1 fruit fly cellular context compared by ENCODE assay signal in genomic region chr3R:13450338-13450737, dm6.
TF ChIP-seq lines count a peak whose summit lies in the region.

Gene side-IV (plus strand): TSS chr3R:13450590.

TF ChIP-seq in whole organism, embryonic, 481 proteins besides CTCF, POLR2A, EP300 and RAD21 (continued from another document):
- no peak for TF ChIP-seq ham (GFP tag; IDR thresholded peaks at IDR 0.05; lab: Robert Waterston, UW)
- no peak for TF ChIP-seq dan (GFP tag; IDR thresholded peaks at IDR 0.05; lab: Robert Waterston, UW)
- no peak for TF ChIP-seq oc (tag; optimal IDR thresholded peaks at IDR 0.05; lab: Kevin White, UChicago)
- TF ChIP-seq cad (GFP tag; optimal IDR thresholded peaks at IDR 0.05; lab: Kevin White, UChicago), result no peak
- TF ChIP-seq Oaz (GFP tag; IDR thresholded peaks at IDR 0.05; lab: Robert Waterston, UW), result no peak
- no peak for TF ChIP-seq CG17359 (tag; optimal IDR thresholded peaks at IDR 0.05; lab: Kevin White, UChicago)
- no peak for TF ChIP-seq hb (GFP tag; IDR thresholded peaks at IDR 0.05; lab: Robert Waterston, UW; ENCODE audit: partially characterized antibody)
- no peak for TF ChIP-seq Aef1 (GFP tag; IDR thresholded peaks at IDR 0.05; lab: Robert Waterston, UW)
- no peak for TF ChIP-seq bcd (GFP tag; optimal IDR thresholded peaks at IDR 0.05; lab: Kevin White, UChicago)
- no peak for TF ChIP-seq gt (GFP tag; IDR thresholded peaks at IDR 0.05; lab: Robert Waterston, UW)
- peak; percentile 17; the same call in 1 of the 3 replicates for TF ChIP-seq knrl (GFP tag; IDR thresholded peaks at IDR 0.05; lab: Robert Waterston, UW; ENCODE audit: partially characterized antibody)
- TF ChIP-seq CG3163 (GFP tag; optimal IDR thresholded peaks at IDR 0.05; lab: Kevin White, UChicago), result peak; percentile 90
- peak; percentile 24 for TF ChIP-seq scrt (GFP tag; optimal IDR thresholded peaks at IDR 0.05; lab: Kevin White, UChicago)
- TF ChIP-seq toy (GFP tag; IDR thresholded peaks at IDR 0.05; lab: Robert Waterston, UW), result no peak
- TF ChIP-seq Hr78 (GFP tag; optimal IDR thresholded peaks at IDR 0.05; lab: Kevin White, UChicago), result no peak
- TF ChIP-seq CG11695 (GFP tag; IDR thresholded peaks at IDR 0.05; lab: Robert Waterston, UW), result 0 out of 3 replicates have a peak, but pooled peaks have one; percentile 17
- TF ChIP-seq chn (GFP tag; optimal IDR thresholded peaks at IDR 0.05; lab: Kevin White, UChicago), result no peak
- no peak for TF ChIP-seq CG16813 (GFP tag; IDR thresholded peaks at IDR 0.05; lab: Robert Waterston, UW; ENCODE audit: partially characterized antibody)
- no peak for TF ChIP-seq gro (GFP tag; optimal IDR thresholded peaks at IDR 0.05; lab: Kevin White, UChicago)
- TF ChIP-seq gfzf (GFP tag; optimal IDR thresholded peaks at IDR 0.05; lab: Kevin White, UChicago), result no peak
- no peak for TF ChIP-seq D (optimal IDR thresholded peaks at IDR 0.05; lab: Kevin White, UChicago)
- TF ChIP-seq D (GFP tag; optimal IDR thresholded peaks at IDR 0.05; lab: Kevin White, UChicago), result no peak
- TF ChIP-seq CG32767 (GFP tag; IDR thresholded peaks at IDR 0.05; lab: Robert Waterston, UW), result peak; percentile 50
- TF ChIP-seq nerfin-2 (GFP tag; IDR thresholded peaks at IDR 0.05; lab: Robert Waterston, UW; ENCODE audit: partially characterized antibody), result no peak
- no peak for TF ChIP-seq inv (GFP tag; IDR thresholded peaks at IDR 0.05; lab: Robert Waterston, UW; ENCODE audit: partially characterized antibody)
- TF ChIP-seq amos (GFP tag; IDR thresholded peaks at IDR 0.05; lab: Robert Waterston, UW; ENCODE audit: partially characterized antibody), result no peak; the same call in 1 of the 2 replicates
- TF ChIP-seq CG13894 (tag; optimal IDR thresholded peaks at IDR 0.05; lab: Kevin White, UChicago), result peak; percentile 47
- no peak for TF ChIP-seq CG7928 (GFP tag; optimal IDR thresholded peaks at IDR 0.05; lab: Kevin White, UChicago)
- peak; percentile 65; the same call in 2 of the 3 replicates for TF ChIP-seq ci (GFP tag; IDR thresholded peaks at IDR 0.05; lab: Robert Waterston, UW)
- no peak for TF ChIP-seq CkIIα-i1 (GFP tag; IDR thresholded peaks at IDR 0.05; lab: Robert Waterston, UW)
- TF ChIP-seq lab (GFP tag; optimal IDR thresholded peaks at IDR 0.05; lab: Kevin White, UChicago), result peak; percentile 9
- 0 out of 3 replicates have a peak, but pooled peaks have one; percentile 26 for TF ChIP-seq H15 (GFP tag; IDR thresholded peaks at IDR 0.05; lab: Robert Waterston, UW)
- no peak for TF ChIP-seq CG30403 (GFP tag; optimal IDR thresholded peaks at IDR 0.05; lab: Kevin White, UChicago)
- TF ChIP-seq CG43689 (GFP tag; IDR thresholded peaks at IDR 0.05; lab: Robert Waterston, UW), result no peak
- no peak for TF ChIP-seq slou (GFP tag; optimal IDR thresholded peaks at IDR 0.05; lab: Kevin White, UChicago)
- TF ChIP-seq tx (GFP tag; optimal IDR thresholded peaks at IDR 0.05; lab: Kevin White, UChicago), result no peak
- TF ChIP-seq tin (GFP tag; optimal IDR thresholded peaks at IDR 0.05; lab: Kevin White, UChicago), result no peak
- TF ChIP-seq CG17829 (tag; optimal IDR thresholded peaks at IDR 0.05; lab: Kevin White, UChicago), result no peak
- no peak for TF ChIP-seq CG10462 (GFP tag; optimal IDR thresholded peaks at IDR 0.05; lab: Kevin White, UChicago)
- no peak for TF ChIP-seq CG12744 (GFP tag; optimal IDR thresholded peaks at IDR 0.05; lab: Kevin White, UChicago)
- no peak for TF ChIP-seq Nf-YB (GFP tag; optimal IDR thresholded peaks at IDR 0.05; lab: Kevin White, UChicago)
- TF ChIP-seq ems (GFP tag; optimal IDR thresholded peaks at IDR 0.05; lab: Kevin White, UChicago), result no peak
- no peak for TF ChIP-seq CG18011 (GFP tag; optimal IDR thresholded peaks at IDR 0.05; lab: Kevin White, UChicago)
- no peak for TF ChIP-seq CG4328 (GFP tag; optimal IDR thresholded peaks at IDR 0.05; lab: Kevin White, UChicago)
- no peak for TF ChIP-seq lilli (GFP tag; optimal IDR thresholded peaks at IDR 0.05; lab: Kevin White, UChicago)
- no peak for TF ChIP-seq C15 (GFP tag; IDR thresholded peaks at IDR 0.05; lab: Robert Waterston, UW)
- TF ChIP-seq CG17186 (GFP tag; optimal IDR thresholded peaks at IDR 0.05; lab: Kevin White, UChicago), result no peak
- TF ChIP-seq CG8924 (tag; optimal IDR thresholded peaks at IDR 0.05; lab: Kevin White, UChicago), result no peak
- peak; percentile 26; the same call in 1 of the 2 replicates for TF ChIP-seq E2f1 (GFP tag; IDR thresholded peaks at IDR 0.05; lab: Robert Waterston, UW)
- peak; percentile 49 to 50 for TF ChIP-seq Trl (optimal IDR thresholded peaks at IDR 0.05; lab: Kevin White, UChicago)
- no peak for TF ChIP-seq Trl (GFP tag; optimal IDR thresholded peaks at IDR 0.05; lab: Kevin White, UChicago)
- no peak for TF ChIP-seq gcm2 (GFP tag; optimal IDR thresholded peaks at IDR 0.05; lab: Kevin White, UChicago)
- TF ChIP-seq CG18599 (GFP tag; optimal IDR thresholded peaks at IDR 0.05; lab: Kevin White, UChicago), result peak; percentile 18
- no peak for TF ChIP-seq disco-r (GFP tag; optimal IDR thresholded peaks at IDR 0.05; lab: Kevin White, UChicago)
- TF ChIP-seq eve (GFP tag; optimal IDR thresholded peaks at IDR 0.05; lab: Kevin White, UChicago), result no peak
- TF ChIP-seq CG10147 (GFP tag; optimal IDR thresholded peaks at IDR 0.05; lab: Kevin White, UChicago), result peak; percentile 12
- no peak for TF ChIP-seq Ada2b (GFP tag; IDR thresholded peaks at IDR 0.05; lab: Robert Waterston, UW)
- TF ChIP-seq CG9437 (GFP tag; optimal IDR thresholded peaks at IDR 0.05; lab: Kevin White, UChicago), result peak; percentile 0
- TF ChIP-seq Hand (GFP tag; optimal IDR thresholded peaks at IDR 0.05; lab: Kevin White, UChicago), result no peak
- no peak for TF ChIP-seq btn (GFP tag; optimal IDR thresholded peaks at IDR 0.05; lab: Kevin White, UChicago)
- TF ChIP-seq CG17912 (GFP tag; optimal IDR thresholded peaks at IDR 0.05; lab: Kevin White, UChicago), result no peak
- no peak for TF ChIP-seq ERR (GFP tag; optimal IDR thresholded peaks at IDR 0.05; lab: Kevin White, UChicago)
- no peak for TF ChIP-seq zf30C (GFP tag; optimal IDR thresholded peaks at IDR 0.05; lab: Kevin White, UChicago)
- no peak for TF ChIP-seq CG10654 (GFP tag; optimal IDR thresholded peaks at IDR 0.05; lab: Kevin White, UChicago)
- TF ChIP-seq CG14710 (tag; optimal IDR thresholded peaks at IDR 0.05; lab: Kevin White, UChicago), result no peak
- TF ChIP-seq Jarid2 (GFP tag; optimal IDR thresholded peaks at IDR 0.05; lab: Kevin White, UChicago), result peak; percentile 96
- TF ChIP-seq Ets97D (GFP tag; optimal IDR thresholded peaks at IDR 0.05; lab: Kevin White, UChicago), result no peak
- TF ChIP-seq vvl (GFP tag; IDR thresholded peaks at IDR 0.05; lab: Robert Waterston, UW), result peak; percentile 56
- TF ChIP-seq onecut (GFP tag; IDR thresholded peaks at IDR 0.05; lab: Robert Waterston, UW), result peak; percentile 22; the same call in 1 of the 2 replicates
- TF ChIP-seq wor (GFP tag; IDR thresholded peaks at IDR 0.05; lab: Robert Waterston, UW), result no peak
- TF ChIP-seq CG16779 (GFP tag; IDR thresholded peaks at IDR 0.05; lab: Robert Waterston, UW), result 0 out of 2 replicates have a peak, but pooled peaks have one; percentile 14
- no peak for TF ChIP-seq caup (GFP tag; optimal IDR thresholded peaks at IDR 0.05; lab: Kevin White, UChicago; ENCODE audit: severe bottlenecking)
- TF ChIP-seq stwl (tag; optimal IDR thresholded peaks at IDR 0.05; lab: Kevin White, UChicago), result peak; percentile 21
- no peak for TF ChIP-seq CG1792 (GFP tag; optimal IDR thresholded peaks at IDR 0.05; lab: Kevin White, UChicago)
- TF ChIP-seq salm (tag; optimal IDR thresholded peaks at IDR 0.05; lab: Kevin White, UChicago), result no peak
- no peak for TF ChIP-seq pum (GFP tag; optimal IDR thresholded peaks at IDR 0.05; lab: Kevin White, UChicago)
- no peak for TF ChIP-seq D19A (tag; optimal IDR thresholded peaks at IDR 0.05; lab: Kevin White, UChicago)
- no peak for TF ChIP-seq tup (GFP tag; optimal IDR thresholded peaks at IDR 0.05; lab: Kevin White, UChicago)
- peak; percentile 36; the same call in 1 of the 2 replicates for TF ChIP-seq CG42726 (GFP tag; IDR thresholded peaks at IDR 0.05; lab: Robert Waterston, UW; ENCODE audit: partially characterized antibody)
- TF ChIP-seq tna (GFP tag; IDR thresholded peaks at IDR 0.05; lab: Robert Waterston, UW; ENCODE audit: partially characterized antibody), result no peak
- 0 out of 2 replicates have a peak, but pooled peaks have one; percentile 16 for TF ChIP-seq CG3847 (GFP tag; IDR thresholded peaks at IDR 0.05; lab: Robert Waterston, UW)
- TF ChIP-seq CG3995 (GFP tag; optimal IDR thresholded peaks at IDR 0.05; lab: Kevin White, UChicago), result no peak
- no peak for TF ChIP-seq zen2 (GFP tag; IDR thresholded peaks at IDR 0.05; lab: Robert Waterston, UW; ENCODE audit: partially characterized antibody)
- TF ChIP-seq CG31441 (GFP tag; IDR thresholded peaks at IDR 0.05; lab: Robert Waterston, UW), result no peak
- no peak for TF ChIP-seq nom (GFP tag; optimal IDR thresholded peaks at IDR 0.05; lab: Kevin White, UChicago)
- no peak for TF ChIP-seq CG2678 (tag; optimal IDR thresholded peaks at IDR 0.05; lab: Kevin White, UChicago)
- TF ChIP-seq lmd (GFP tag; IDR thresholded peaks at IDR 0.05; lab: Robert Waterston, UW), result no peak
- no peak for TF ChIP-seq phol (tag; optimal IDR thresholded peaks at IDR 0.05; lab: Kevin White, UChicago)
- TF ChIP-seq Nf-YA (GFP tag; IDR thresholded peaks at IDR 0.05; lab: Robert Waterston, UW), result no peak
- TF ChIP-seq CG10431 (GFP tag; optimal IDR thresholded peaks at IDR 0.05; lab: Kevin White, UChicago), result peak; percentile 14
- no peak for TF ChIP-seq ase (GFP tag; IDR thresholded peaks at IDR 0.05; lab: Robert Waterston, UW)
- no peak for TF ChIP-seq Hr39 (optimal IDR thresholded peaks at IDR 0.05; lab: Kevin White, UChicago)
- no peak for TF ChIP-seq CG15011 (GFP tag; optimal IDR thresholded peaks at IDR 0.05; lab: Kevin White, UChicago)
- no peak for TF ChIP-seq CG8089 (GFP tag; optimal IDR thresholded peaks at IDR 0.05; lab: Kevin White, UChicago)
